Worm (Caenorhabditis elegans): ENCODE data around the gene Y97E10AL.1.

The Y97E10AL.1 gene

DNA sequence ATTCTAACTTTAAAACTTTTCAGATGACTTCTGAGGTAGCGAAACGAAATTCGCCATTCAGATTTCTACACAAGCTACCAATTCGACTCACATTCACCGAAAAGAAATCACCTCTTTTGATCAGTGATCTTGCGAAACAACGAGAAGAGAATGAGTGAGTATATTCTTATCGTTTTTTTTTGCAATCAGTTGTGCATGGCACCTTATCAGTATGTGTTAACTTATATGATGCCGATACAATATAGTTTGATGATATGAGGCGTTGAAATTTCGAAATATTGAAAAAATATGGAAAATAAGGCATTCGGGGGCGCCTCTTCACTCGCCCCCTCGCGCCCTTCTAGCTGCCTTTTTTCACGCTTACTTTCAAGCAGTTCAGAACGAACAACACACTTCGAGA, 32.0 kb downstream of the Y97E10AL.1 start:
- TF ChIP-seq unc-62 (GFP tag; optimal IDR thresholded peaks at IDR 0.05) = no peak

DNA sequence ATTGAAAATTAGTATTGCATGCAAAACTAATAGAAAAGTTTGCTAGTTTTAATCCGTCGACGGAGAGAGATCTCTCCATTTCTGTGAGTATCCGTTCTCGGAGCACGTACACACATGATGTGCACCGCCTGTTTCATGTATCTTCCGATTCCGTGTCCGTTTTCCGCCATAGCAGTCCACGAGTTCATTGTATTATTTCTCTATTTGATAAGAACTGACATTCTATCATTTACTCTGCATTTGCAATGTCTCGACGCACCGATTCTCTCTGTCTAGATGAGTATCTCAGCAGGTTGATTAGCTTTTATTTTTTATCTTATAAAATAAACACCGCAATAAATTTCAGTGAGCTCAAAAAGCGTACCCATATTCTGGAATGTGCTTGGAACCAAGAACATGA, 33.0 kb downstream of the Y97E10AL.1 start:
- no peak for TF ChIP-seq unc-62 (GFP tag; optimal IDR thresholded peaks at IDR 0.05)

DNA sequence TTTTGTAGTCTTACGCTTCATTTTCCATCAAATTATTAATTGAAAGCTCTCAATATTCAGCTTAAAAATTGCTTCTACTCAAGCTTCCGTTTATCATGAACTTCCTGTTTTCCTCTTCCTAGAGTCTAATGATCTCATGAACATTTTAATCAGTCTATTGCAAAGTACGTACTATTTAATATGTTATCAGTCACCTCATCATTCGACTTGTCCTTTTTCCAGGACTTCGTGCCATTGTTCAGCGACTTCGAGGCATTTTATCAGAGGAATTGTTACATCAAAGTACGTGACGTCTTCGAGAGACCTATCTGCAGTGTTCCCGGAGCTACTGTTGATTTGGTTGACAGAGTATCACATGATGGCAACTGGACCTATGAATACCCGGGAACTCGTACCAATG, 33.8 kb downstream of the Y97E10AL.1 start:
- TF ChIP-seq unc-62 (GFP tag; optimal IDR thresholded peaks at IDR 0.05) = no peak

DNA sequence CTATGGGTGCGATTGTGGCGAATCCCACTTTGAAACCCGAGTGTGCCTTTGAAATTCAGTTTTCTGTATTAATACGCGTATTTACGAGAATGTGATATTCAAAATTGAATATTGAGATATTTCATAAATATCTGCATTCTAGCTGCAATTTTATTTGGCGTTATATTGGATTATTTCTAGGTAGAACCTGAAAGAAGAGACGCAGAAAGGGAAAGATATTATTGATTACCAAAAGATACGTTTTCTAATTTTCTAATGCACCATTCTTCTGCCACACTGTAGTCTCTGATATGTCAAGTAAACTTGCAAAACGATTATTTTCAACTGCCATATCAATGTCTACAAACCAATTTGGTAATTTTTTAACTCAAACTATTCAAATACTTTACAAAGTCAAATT, 36.1 kb downstream of the Y97E10AL.1 start, which contains the start of gene ech-3:
Gene ech-3 (plus strand): TSS at position 178 of the 400 bp plus-strand sequence.
- no peak for TF ChIP-seq unc-62 (GFP tag; optimal IDR thresholded peaks at IDR 0.05)

DNA sequence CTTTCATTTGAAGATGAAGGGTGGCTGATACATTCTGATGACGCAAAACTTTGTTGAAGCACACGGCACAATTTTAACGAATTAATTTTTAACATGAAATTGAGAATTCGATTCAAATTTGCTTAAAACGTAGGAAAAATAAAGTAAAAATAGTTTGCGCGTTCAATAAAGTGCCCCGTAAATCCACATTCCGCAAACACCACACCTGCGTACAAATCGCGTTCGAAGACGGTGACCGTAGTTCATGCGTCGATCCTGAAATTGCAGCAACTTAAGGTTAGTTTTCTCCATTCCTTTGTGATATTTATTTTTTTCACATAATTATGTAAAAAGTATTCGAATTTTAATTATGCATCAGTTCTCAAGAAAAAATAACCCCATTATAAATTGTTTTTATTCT, 38.8 kb downstream of the Y97E10AL.1 start, which contains the start of gene F43H9.3:
Gene F43H9.3 (minus strand): TSS at position 189 of the 400 bp plus-strand sequence.
- TF ChIP-seq unc-62 (GFP tag; optimal IDR thresholded peaks at IDR 0.05) = no peak

DNA sequence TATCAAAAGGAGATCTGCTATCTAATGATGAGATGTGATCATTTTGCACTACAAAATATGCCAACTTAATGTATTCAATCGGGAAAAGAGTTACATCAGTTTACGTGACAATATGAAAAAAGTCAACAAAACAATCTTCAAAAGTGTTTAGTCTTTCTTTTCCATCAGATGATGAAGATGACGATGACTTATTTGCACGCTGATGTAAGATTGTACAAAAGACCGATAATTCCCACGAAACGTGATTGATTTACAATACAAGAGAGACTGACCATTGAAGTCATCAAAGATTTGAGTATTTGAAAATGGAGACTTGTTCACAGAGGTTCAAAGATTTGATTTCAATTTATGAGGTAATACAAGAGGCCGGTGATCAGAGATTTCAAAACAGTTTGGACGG, 39.3 kb downstream of the Y97E10AL.1 start:
- no peak for TF ChIP-seq unc-62 (GFP tag; optimal IDR thresholded peaks at IDR 0.05)

DNA sequence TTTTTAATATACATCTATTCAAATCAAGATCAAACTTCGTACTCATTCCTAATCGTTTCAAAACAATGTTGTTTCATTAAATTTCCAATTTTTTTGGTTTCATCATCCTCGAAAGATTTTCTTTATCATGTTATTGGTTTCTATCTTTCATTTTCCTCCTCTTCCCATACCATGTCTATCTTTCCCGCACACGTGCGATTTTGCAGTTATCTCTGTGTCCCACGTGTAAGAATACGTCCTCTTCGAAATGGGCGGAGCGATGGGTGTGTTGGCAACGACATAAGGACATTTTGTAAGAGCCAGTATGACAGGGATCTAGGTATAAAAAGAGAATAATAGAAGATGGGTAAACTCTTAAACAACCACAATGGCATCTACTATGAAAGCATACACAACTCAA, 40.4 kb downstream of the Y97E10AL.1 start, which contains the start of gene F43H9.4:
Gene F43H9.4 (plus strand): TSS at position 366 of the 400 bp plus-strand sequence.
- TF ChIP-seq unc-62 (GFP tag; optimal IDR thresholded peaks at IDR 0.05) = no peak

DNA sequence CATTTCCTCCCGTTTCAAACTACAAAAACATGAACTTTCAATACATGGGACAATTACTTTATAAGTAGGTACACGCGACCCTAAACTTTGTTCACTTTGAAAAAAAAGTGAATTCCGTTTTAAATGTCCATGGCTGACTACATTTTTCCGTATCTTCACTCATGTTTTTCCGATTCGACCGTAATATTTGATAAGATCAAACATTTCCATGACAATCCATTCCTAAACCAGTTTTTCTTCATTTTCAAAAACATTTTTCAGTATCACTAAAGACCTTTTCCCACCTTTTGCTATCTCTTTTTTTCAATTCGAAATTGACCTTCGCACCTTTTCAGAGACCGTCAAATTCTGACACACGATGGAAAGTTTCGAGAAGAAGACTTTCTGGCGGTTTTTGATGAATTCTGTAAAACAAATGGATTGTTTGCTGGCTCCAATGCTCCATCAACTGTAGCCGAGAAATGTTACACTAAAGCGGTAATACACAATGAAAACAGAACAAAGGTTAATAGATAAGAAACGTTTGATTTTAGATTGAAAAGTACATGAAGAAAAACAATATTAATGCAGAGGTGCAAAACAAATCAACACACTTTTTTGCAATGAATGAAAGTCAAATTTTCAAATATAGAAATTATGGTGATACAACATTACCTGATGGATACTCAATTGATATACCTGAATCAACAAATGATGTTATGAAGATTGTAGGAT, 41.6 kb downstream of the Y97E10AL.1 start:
- TF ChIP-seq unc-62 (GFP tag; optimal IDR thresholded peaks at IDR 0.05) = no peak

DNA sequence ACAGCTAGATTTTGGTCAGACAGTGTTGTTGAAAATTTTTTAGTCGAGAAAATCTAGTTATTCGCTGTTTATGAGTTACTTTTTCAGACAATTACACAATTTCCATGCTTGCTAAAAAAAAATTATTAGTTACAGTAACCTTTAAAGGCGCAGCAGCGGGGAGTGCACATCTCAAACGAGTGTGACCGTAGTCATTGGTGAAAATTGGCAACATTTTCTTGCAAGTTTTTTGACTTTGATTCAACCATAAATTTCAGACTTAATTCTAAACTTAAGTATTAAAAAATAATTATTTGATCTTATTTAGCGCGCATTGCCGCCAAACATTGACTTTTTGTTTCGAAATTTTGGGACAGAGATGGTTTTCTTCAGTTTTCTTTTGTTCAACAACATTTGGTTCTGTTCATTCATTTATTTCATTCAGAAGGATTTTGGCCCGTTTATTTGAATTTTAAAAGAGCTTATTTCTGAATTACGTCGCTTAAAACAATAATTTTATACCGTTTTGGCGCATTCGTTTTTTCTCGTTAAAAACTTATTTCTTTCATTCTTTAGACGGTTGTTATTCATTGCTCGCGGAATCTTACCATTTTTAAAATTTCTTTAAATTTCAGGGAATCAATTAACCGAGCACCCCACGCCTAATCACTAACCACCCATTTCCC, 43.0 kb downstream of the Y97E10AL.1 start, which contains the start of gene oma-2:
Gene oma-2 (plus strand): TSS at position 615 of the 665 bp plus-strand sequence.
- TF ChIP-seq unc-62 (GFP tag; optimal IDR thresholded peaks at IDR 0.05) = no peak

DNA sequence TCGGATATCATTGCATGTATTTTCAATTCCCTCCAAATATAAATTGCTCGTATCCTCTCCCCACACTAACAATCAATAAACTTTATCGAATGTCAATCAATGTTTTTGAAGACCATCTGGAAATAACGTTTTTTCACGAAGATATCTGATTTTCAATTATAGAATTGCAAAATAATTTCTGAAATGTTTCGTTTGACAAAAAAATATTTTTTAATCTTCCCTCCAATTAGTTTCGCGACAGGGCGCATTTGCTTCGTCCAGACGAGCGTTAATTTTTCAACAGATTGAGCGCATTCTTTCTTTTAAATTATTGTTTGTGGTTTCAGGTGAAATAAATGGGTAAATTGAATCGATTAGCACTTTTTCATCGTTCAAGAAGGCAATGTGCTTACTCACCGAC, 45.2 kb downstream of the Y97E10AL.1 start, which contains the start of gene vars-1:
Gene vars-1 (plus strand): TSS at position 291 of the 400 bp plus-strand sequence.
- no peak for TF ChIP-seq unc-62 (GFP tag; optimal IDR thresholded peaks at IDR 0.05)

DNA sequence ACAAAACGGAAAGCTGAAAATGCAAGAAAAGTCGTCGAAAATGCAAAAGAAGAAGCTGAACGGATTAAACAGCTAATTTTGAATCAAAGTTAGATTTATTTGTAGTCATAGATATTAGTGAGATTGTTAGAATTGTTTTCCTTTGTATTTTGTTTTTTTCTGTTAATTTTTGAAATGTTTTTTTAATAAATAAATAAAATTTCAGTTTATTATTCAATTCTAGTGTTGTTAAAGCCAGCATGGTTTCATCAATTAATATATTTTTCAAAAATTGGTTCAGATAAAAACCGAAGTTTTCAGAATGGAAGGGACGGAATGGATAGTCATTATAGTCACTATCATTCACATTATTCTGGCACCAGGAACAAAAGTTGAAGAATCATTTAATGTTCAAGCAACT, 48.9 kb downstream of the Y97E10AL.1 start, which contains the start of gene algn-12:
Gene algn-12 (plus strand): TSS at position 301 of the 400 bp plus-strand sequence.
- no peak for TF ChIP-seq unc-62 (GFP tag; optimal IDR thresholded peaks at IDR 0.05)

DNA sequence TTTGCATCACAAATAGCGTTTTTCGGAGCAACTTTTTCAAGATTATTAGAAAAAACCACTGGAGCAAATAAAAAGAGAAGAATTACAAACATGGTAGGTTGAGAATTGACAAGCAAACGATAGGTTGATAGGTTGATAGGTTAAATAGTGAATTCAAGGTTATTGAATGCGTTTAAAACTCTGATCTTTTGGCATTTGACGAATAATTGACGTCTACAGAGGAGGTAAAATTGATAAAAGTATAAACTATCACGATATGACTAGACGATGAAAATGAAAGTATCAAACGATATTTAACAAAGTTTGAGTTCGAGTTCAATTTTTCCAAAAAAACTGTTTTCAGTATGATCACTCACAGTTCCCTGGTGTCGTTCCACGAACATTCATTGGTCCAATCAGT, 50.0 kb downstream of the Y97E10AL.1 start, which contains the start of gene ZC513.14:
Gene ZC513.14 (minus strand): TSS at position 101 of the 400 bp plus-strand sequence.
- TF ChIP-seq unc-62 (GFP tag; optimal IDR thresholded peaks at IDR 0.05) = no peak
